Worm (Caenorhabditis elegans): ENCODE measurements around the gene svop-1.

DNA sequence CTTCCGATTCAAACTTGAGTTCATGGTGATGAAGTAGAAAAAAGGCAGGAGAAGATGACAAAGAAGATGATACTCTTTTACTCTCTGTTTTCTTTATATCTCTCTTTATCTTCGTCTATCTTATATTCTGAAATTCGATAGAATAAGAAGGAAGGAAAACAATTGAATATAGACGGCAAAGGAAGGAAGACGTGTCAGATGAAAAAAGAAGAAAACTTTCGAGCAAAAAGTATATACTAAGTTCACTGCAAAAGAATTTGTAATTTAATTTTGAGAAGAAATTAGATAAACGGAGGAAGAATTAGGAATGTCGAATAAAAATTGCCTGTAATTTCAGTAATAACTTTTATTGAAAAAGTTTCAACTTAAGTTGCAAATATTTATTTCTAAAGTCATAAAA, 8.3 kb downstream of the svop-1 start, which contains the start of gene K01F9.2:
- TF ChIP-seq jun-1 (tag; optimal IDR thresholded peaks at IDR 0.05) (no peak), nhr-237 (tag; optimal IDR thresholded peaks at IDR 0.05) (no peak), nhr-28 (tag; optimal IDR thresholded peaks at IDR 0.05) (no peak), R02D3.7 (tag; optimal IDR thresholded peaks at IDR 0.05) (no peak), snpc-4 (tag; optimal IDR thresholded peaks at IDR 0.05) (no peak), nhr-11 (tag; optimal IDR thresholded peaks at IDR 0.05) (no peak), unc-62 (GFP tag; optimal IDR thresholded peaks at IDR 0.05) (no peak), unc-39 (tag; optimal IDR thresholded peaks at IDR 0.05) (no peak), ceh-9 (tag; optimal IDR thresholded peaks at IDR 0.05) (no peak), ztf-11 (tag; optimal IDR thresholded peaks at IDR 0.05) (no peak)
